Worm (Caenorhabditis elegans): Measurements from ENCODE around the gene nlp-2.

DNA sequence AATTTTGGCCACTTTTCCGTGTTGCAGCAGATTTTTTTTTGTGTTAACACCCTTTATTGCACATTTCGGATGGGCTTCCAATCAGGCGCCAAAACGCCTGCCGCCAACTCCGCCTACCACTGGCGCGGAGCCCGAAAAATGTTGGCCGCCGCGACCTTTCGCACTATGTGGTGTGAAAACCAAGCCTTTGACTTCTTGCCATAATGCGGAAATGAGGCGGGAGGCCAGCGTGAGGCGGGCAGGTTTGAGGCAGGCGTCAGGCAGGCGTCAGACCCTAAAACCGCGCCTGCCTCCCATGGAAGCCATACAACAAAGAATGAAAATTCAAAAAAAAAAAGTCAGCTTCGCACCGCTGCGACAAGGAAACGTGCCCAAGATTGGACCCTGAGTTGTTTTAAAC is 27.7 kb downstream of the nlp-2 start:
- no peak for TF ChIP-seq nhr-11 (tag; optimal IDR thresholded peaks at IDR 0.05)
- no peak for TF ChIP-seq ama-1 (optimal IDR thresholded peaks at IDR 0.05)
- TF ChIP-seq sox-4 (tag; optimal IDR thresholded peaks at IDR 0.05) = no peak
- TF ChIP-seq pqm-1 (tag; optimal IDR thresholded peaks at IDR 0.05) = no peak

All from whole organism, late embryonic.